Worm (Caenorhabditis elegans): Measurements from ENCODE around the gene cTel54X.2.

- TF ChIP-seq med-1 (GFP tag; optimal IDR thresholded peaks at IDR 0.05; ENCODE audit: insufficient read depth) (no peak), ztf-23 (GFP tag; IDR thresholded peaks at IDR 0.05) (no peak), ref-1 (GFP tag; conservative IDR thresholded peaks at IDR 0.05) (no peak), cog-1 (tag; optimal IDR thresholded peaks at IDR 0.05) (no peak), T22C8.4 (GFP tag; IDR thresholded peaks at IDR 0.05) (no peak), flt-1 (GFP tag; IDR thresholded peaks at IDR 0.05) (no peak)
Observed at ce11 chrIII:17558-17957, 14.5 kb downstream of the cTel54X.2 start.
